Fruit fly (Drosophila melanogaster): Measurements from ENCODE around the gene moi.

Gene moi

dm6 chr3R:18296084-18296483 lies 40.8 kb downstream of the moi start (continued):
- TF ChIP-seq chinmo (GFP tag; IDR thresholded peaks at IDR 0.05; ENCODE audit: partially characterized antibody), result 0 out of 4 replicates have a peak, but pooled peaks have one; percentile 35
- TF ChIP-seq CG6813 (GFP tag; optimal IDR thresholded peaks at IDR 0.05), result peak; percentile 4
- no peak for TF ChIP-seq CG17328 (GFP tag; IDR thresholded peaks at IDR 0.05)
- TF ChIP-seq CG9727 (GFP tag; optimal IDR thresholded peaks at IDR 0.05), result peak; percentile 14
- TF ChIP-seq CG12769 (tag; optimal IDR thresholded peaks at IDR 0.05), result peak; percentile 23
- TF ChIP-seq CG6765 (GFP tag; optimal IDR thresholded peaks at IDR 0.05), result peak; percentile 53
- TF ChIP-seq lilli (GFP tag; optimal IDR thresholded peaks at IDR 0.05), result peak; percentile 20
- peak; percentile 22 for TF ChIP-seq CG1233 (GFP tag; optimal IDR thresholded peaks at IDR 0.05)
- TF ChIP-seq Fer3 (tag; optimal IDR thresholded peaks at IDR 0.05), result peak; percentile 37
- TF ChIP-seq lab (GFP tag; optimal IDR thresholded peaks at IDR 0.05), result peak; percentile 76
- TF ChIP-seq fd3F (GFP tag; optimal IDR thresholded peaks at IDR 0.05), result peak; percentile 36
- TF ChIP-seq CG8765 (GFP tag; IDR thresholded peaks at IDR 0.05), result no peak
- no peak for TF ChIP-seq sisA (GFP tag; IDR thresholded peaks at IDR 0.05)
- TF ChIP-seq CrebB (tag; optimal IDR thresholded peaks at IDR 0.05), result peak; percentile 17
- no peak for TF ChIP-seq bowl (GFP tag; IDR thresholded peaks at IDR 0.05)
- TF ChIP-seq hkb (optimal IDR thresholded peaks at IDR 0.05), result no peak
- TF ChIP-seq hkb (GFP tag; IDR thresholded peaks at IDR 0.05), result no peak
- no peak for TF ChIP-seq CG2199 (GFP tag; IDR thresholded peaks at IDR 0.05)
- TF ChIP-seq mirr (GFP tag; optimal IDR thresholded peaks at IDR 0.05), result peak; percentile 8
- TF ChIP-seq Oli (tag; optimal IDR thresholded peaks at IDR 0.05), result no peak
- no peak for TF ChIP-seq pan (optimal IDR thresholded peaks at IDR 0.05)
- TF ChIP-seq pan (GFP tag; optimal IDR thresholded peaks at IDR 0.05 in 1 of 2, IDR thresholded peaks at IDR 0.05 in 1 of 2), result peak in 1 of 2 experiments; percentile 7
- TF ChIP-seq scrt (GFP tag; optimal IDR thresholded peaks at IDR 0.05), result peak; percentile 28
- no peak for TF ChIP-seq CG17912 (GFP tag; optimal IDR thresholded peaks at IDR 0.05)
- TF ChIP-seq CG9609 (GFP tag; optimal IDR thresholded peaks at IDR 0.05), result no peak
- no peak for TF ChIP-seq Chrac-16 (GFP tag; optimal IDR thresholded peaks at IDR 0.05)
- TF ChIP-seq her (GFP tag; optimal IDR thresholded peaks at IDR 0.05), result peak; percentile 3
- TF ChIP-seq CG10979 (tag; optimal IDR thresholded peaks at IDR 0.05), result no peak
- TF ChIP-seq CG13296 (GFP tag; optimal IDR thresholded peaks at IDR 0.05), result peak; percentile 44
- peak; percentile 50 for TF ChIP-seq CG3281 (GFP tag; optimal IDR thresholded peaks at IDR 0.05)
- TF ChIP-seq sens (GFP tag), result peak; percentile 48
- no peak for TF ChIP-seq CG10565 (GFP tag; optimal IDR thresholded peaks at IDR 0.05)
- peak; percentile 75 for TF ChIP-seq CG18599 (GFP tag; optimal IDR thresholded peaks at IDR 0.05)
- no peak for TF ChIP-seq ara (GFP tag; IDR thresholded peaks at IDR 0.05)
- peak; percentile 8 for TF ChIP-seq CG18619 (GFP tag; optimal IDR thresholded peaks at IDR 0.05)
- peak; percentile 4 for TF ChIP-seq CG6683 (GFP tag; optimal IDR thresholded peaks at IDR 0.05)
- TF ChIP-seq BtbVII (GFP tag; optimal IDR thresholded peaks at IDR 0.05), result peak; percentile 57
- TF ChIP-seq Nf-YA (GFP tag; IDR thresholded peaks at IDR 0.05), result no peak
- no peak for TF ChIP-seq sqz (GFP tag; optimal IDR thresholded peaks at IDR 0.05)
- no peak for TF ChIP-seq maf-S (GFP tag; optimal IDR thresholded peaks at IDR 0.05)
- no peak for TF ChIP-seq tup (GFP tag; optimal IDR thresholded peaks at IDR 0.05)
- TF ChIP-seq CG7839 (tag; optimal IDR thresholded peaks at IDR 0.05), result peak; percentile 1
- peak; percentile 61 for TF ChIP-seq Atf6 (GFP tag; IDR thresholded peaks at IDR 0.05)
- no peak for TF ChIP-seq CG8290 (GFP tag; optimal IDR thresholded peaks at IDR 0.05)
- peak in 1 of 2 experiments; percentile 46 for TF ChIP-seq CG8290 (tag; optimal IDR thresholded peaks at IDR 0.05)
- no peak for TF ChIP-seq chm (GFP tag; IDR thresholded peaks at IDR 0.05)
- TF ChIP-seq bigmax (GFP tag; optimal IDR thresholded peaks at IDR 0.05), result peak; percentile 53
- TF ChIP-seq Hmr (GFP tag; optimal IDR thresholded peaks at IDR 0.05), result peak; percentile 74
- TF ChIP-seq CG11695 (GFP tag; IDR thresholded peaks at IDR 0.05), result 0 out of 3 replicates have a peak, but pooled peaks have one; percentile 33
- TF ChIP-seq cwo (GFP tag; optimal IDR thresholded peaks at IDR 0.05), result peak; percentile 10
- peak; percentile 20 for TF ChIP-seq Dek (tag; optimal IDR thresholded peaks at IDR 0.05)

Data from whole organism, embryonic.